Worm (Caenorhabditis elegans): ENCODE results near the gene tsp-21.

The tsp-21 gene

DNA sequence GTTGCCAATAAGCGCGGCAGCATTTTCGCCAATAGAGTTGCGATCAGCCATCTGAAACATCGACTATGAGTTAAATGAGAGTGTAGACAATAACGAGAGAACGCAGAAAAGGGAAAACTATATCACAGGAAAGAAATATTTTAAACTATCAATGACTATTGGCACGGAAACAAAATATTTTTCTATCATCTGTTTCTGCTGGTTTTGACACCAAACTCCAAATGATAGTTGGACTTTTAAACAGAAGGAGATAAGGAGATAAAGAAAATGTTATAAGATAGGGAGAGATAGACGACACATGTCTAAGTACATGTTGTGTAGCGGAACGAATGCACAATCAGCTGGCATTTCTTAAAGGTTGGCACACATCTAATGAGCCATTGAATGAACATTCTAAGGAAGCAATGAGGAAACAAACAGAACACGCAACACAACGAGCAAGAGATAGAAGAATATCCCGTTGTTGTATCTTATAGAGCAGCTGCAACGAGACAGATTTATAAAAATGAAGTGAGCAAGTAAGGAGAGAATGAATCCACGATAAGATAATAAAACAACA lies 22.4 kb downstream of the tsp-21 start, which contains the start of gene cysl-1:
Gene cysl-1 (minus strand): TSS at position 51 of the 559 bp plus-strand sequence.
- peak; percentile 9 for TF ChIP-seq nfya-1 (tag; optimal IDR thresholded peaks at IDR 0.05)
- peak; percentile 47 for TF ChIP-seq unc-42 (tag; optimal IDR thresholded peaks at IDR 0.05)
- peak; percentile 21 for TF ChIP-seq rnt-1 (tag; optimal IDR thresholded peaks at IDR 0.05)
- peak; percentile 29 for TF ChIP-seq elt-2 (tag; optimal IDR thresholded peaks at IDR 0.05)
- no peak for TF ChIP-seq nhr-11 (tag; optimal IDR thresholded peaks at IDR 0.05)

DNA sequence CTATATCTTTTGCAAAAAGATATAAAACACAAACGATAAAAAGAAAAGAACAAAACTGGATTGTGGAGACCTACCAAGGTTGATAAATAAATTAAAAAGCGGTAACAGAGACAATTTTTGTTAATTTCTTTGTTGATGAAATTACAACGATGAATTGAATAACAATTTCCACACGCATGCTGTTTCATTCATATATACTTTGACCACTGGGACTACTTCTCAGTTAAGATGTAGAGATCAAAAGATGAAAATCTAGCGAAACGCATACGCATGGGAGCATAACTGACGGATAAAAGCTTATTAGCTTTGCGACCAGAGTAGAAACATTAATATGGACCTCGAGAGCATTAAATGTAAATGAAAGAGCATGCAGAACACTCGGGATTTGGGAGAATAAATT lies 23.9 kb downstream of the tsp-21 start:
- TF ChIP-seq ceh-14 (tag; optimal IDR thresholded peaks at IDR 0.05) (peak; percentile 54), dmd-4 (tag; optimal IDR thresholded peaks at IDR 0.05; ENCODE audit: borderline replicate concordance) (no peak), unc-42 (tag; optimal IDR thresholded peaks at IDR 0.05) (peak; percentile 52), ahr-1 (tag; optimal IDR thresholded peaks at IDR 0.05) (no peak), npax-4 (tag; optimal IDR thresholded peaks at IDR 0.05) (no peak)

DNA sequence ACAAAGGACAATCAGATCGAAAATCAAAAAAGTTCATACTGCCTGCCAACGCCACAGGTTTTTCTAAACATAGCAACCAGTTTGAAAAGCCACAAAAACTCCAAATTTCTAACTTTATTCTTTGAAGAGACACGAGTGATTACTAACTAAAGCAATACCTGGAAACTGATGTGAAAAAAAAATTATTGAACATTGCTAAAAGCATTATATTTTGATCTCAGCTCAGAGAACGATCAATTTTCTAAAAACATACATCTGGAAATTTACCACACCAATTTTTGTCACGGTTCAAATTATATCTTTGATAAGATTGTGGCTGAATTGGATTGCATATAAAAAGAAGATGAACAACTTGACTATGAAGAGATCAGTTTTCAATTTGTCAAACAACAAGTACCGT lies 25.3 kb downstream of the tsp-21 start:
- no peak for TF ChIP-seq ceh-6 (GFP tag; optimal IDR thresholded peaks at IDR 0.05)
- no peak for TF ChIP-seq unc-3 (GFP tag; conservative IDR thresholded peaks at IDR 0.05)
- TF ChIP-seq unc-3 (tag; optimal IDR thresholded peaks at IDR 0.05) = no peak
- no peak for TF ChIP-seq ceh-22 (tag; optimal IDR thresholded peaks at IDR 0.05)
- no peak for TF ChIP-seq nfya-1 (tag; optimal IDR thresholded peaks at IDR 0.05)
- no peak for TF ChIP-seq C08G9.2 (tag; optimal IDR thresholded peaks at IDR 0.05)
- TF ChIP-seq F13H6.1 (tag; optimal IDR thresholded peaks at IDR 0.05) = no peak
- no peak for TF ChIP-seq pha-2 (tag; optimal IDR thresholded peaks at IDR 0.05)
- TF ChIP-seq madf-2 (tag; optimal IDR thresholded peaks at IDR 0.05) = no peak
- TF ChIP-seq ceh-2 (tag; optimal IDR thresholded peaks at IDR 0.05) = no peak
- no peak for TF ChIP-seq ceh-30 (tag; optimal IDR thresholded peaks at IDR 0.05)
- no peak for TF ChIP-seq nhr-11 (tag; optimal IDR thresholded peaks at IDR 0.05)
- no peak for TF ChIP-seq pha-4 (tag; optimal IDR thresholded peaks at IDR 0.05)
- no peak for TF ChIP-seq ahr-1 (tag; optimal IDR thresholded peaks at IDR 0.05)

DNA sequence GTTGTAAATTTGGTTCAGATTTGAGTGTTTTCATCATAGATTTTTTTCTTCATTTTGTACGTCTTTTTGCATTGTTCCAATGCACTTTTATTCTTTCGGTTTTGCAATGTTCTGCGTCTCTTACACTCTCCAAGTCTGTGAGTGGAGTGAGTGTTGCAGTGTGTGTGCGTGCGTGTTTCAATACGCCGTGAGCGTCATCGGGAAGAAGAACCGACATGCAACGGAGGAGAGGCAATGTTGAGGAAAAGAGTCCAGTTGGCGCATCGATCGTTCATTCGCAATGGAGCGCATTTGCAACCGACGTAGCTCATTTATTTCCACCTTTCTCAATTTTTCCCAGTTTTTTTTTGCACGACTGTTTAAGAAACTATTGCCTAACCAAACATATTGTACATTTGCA lies 26.4 kb downstream of the tsp-21 start, which contains the start of gene ZC506.1:
Gene ZC506.1 (plus strand): TSS at position 400 of the 400 bp plus-strand sequence.
- peak; percentile 13 for TF ChIP-seq T23F11.4 (GFP tag; optimal IDR thresholded peaks at IDR 0.05)
- TF ChIP-seq ceh-19 (GFP tag; optimal IDR thresholded peaks at IDR 0.05) = peak; percentile 64
- peak; percentile 90 for TF ChIP-seq ceh-34 (tag; optimal IDR thresholded peaks at IDR 0.05)
- peak; percentile 86 for TF ChIP-seq ref-2 (tag; optimal IDR thresholded peaks at IDR 0.05)
- TF ChIP-seq lim-6 (tag; optimal IDR thresholded peaks at IDR 0.05) = peak; percentile 33
- TF ChIP-seq ets-4 (tag; optimal IDR thresholded peaks at IDR 0.05) = peak; percentile 64
- TF ChIP-seq ceh-31 (tag; optimal IDR thresholded peaks at IDR 0.05) = peak; percentile 96
- peak; percentile 62 for TF ChIP-seq unc-86 (tag; optimal IDR thresholded peaks at IDR 0.05)
- TF ChIP-seq ztf-16 (tag; optimal IDR thresholded peaks at IDR 0.05) = peak; percentile 68
- peak; percentile 69 for TF ChIP-seq madf-2 (tag; optimal IDR thresholded peaks at IDR 0.05)
- TF ChIP-seq ama-1 (optimal IDR thresholded peaks at IDR 0.05) = no peak
- TF ChIP-seq tbx-2 (tag; optimal IDR thresholded peaks at IDR 0.05) = peak; percentile 84
- TF ChIP-seq ceh-48 (tag; optimal IDR thresholded peaks at IDR 0.05) = peak; percentile 92
- no peak for TF ChIP-seq hlh-15 (tag; optimal IDR thresholded peaks at IDR 0.05)
- peak; percentile 63 for TF ChIP-seq syd-9 (tag; optimal IDR thresholded peaks at IDR 0.05)
- peak; percentile 71 for TF ChIP-seq dve-1 (tag; optimal IDR thresholded peaks at IDR 0.05)
- TF ChIP-seq tbx-7 (tag; optimal IDR thresholded peaks at IDR 0.05) = no peak
- peak; percentile 52 for TF ChIP-seq hlh-30 (tag; optimal IDR thresholded peaks at IDR 0.05; ENCODE audit: insufficient read depth)
- TF ChIP-seq pqm-1 (tag; optimal IDR thresholded peaks at IDR 0.05) = no peak
- no peak for TF ChIP-seq che-1 (tag; optimal IDR thresholded peaks at IDR 0.05)
- TF ChIP-seq F13H6.1 (tag; optimal IDR thresholded peaks at IDR 0.05) = peak; percentile 42
- no peak for TF ChIP-seq nhr-232 (tag; optimal IDR thresholded peaks at IDR 0.05)
- no peak for TF ChIP-seq ahr-1 (tag; optimal IDR thresholded peaks at IDR 0.05)
- TF ChIP-seq K09A11.1 (tag; optimal IDR thresholded peaks at IDR 0.05; ENCODE audit: insufficient read depth) = peak; percentile 15
- TF ChIP-seq rnt-1 (tag; optimal IDR thresholded peaks at IDR 0.05) = peak; percentile 87
- TF ChIP-seq unc-42 (tag; optimal IDR thresholded peaks at IDR 0.05) = peak; percentile 85
- TF ChIP-seq hlh-8 (tag; optimal IDR thresholded peaks at IDR 0.05) = no peak
- TF ChIP-seq ttx-3 (tag; optimal IDR thresholded peaks at IDR 0.05) = peak; percentile 21
- TF ChIP-seq nfya-1 (tag; optimal IDR thresholded peaks at IDR 0.05) = peak; percentile 97
- peak; percentile 53 for TF ChIP-seq elt-2 (tag; optimal IDR thresholded peaks at IDR 0.05)
- TF ChIP-seq sdc-2 (tag; optimal IDR thresholded peaks at IDR 0.05) = peak; percentile 77
- TF ChIP-seq ceh-2 (tag; optimal IDR thresholded peaks at IDR 0.05) = no peak
- peak; percentile 78 for TF ChIP-seq unc-55 (GFP tag; optimal IDR thresholded peaks at IDR 0.05)
- TF ChIP-seq ceh-18 (tag; optimal IDR thresholded peaks at IDR 0.05) = peak; percentile 95

Data from whole organism, late embryonic.